Worm (Caenorhabditis elegans) whole organism, young adult: ENCODE measurements around the gene tra-2.

Experiments
- C17E4.6 ChIP-seq: fragments of 200-800 bp; sonication (Bioruptor generic); IDR thresholded peaks from 2 replicates; pipeline ENCODE4 v1.3.6; 2022; ENCODE audit warnings: missing genetic modification reagents, missing genetic modification characterization, missing compliant biosample characterization
- D2030.7 ChIP-seq: fragments of 200-800 bp; sonication (Bioruptor generic); IDR thresholded peaks from 2 replicates; pipeline ENCODE4 v1.3.6; 2022; ENCODE audit warnings: missing genetic modification reagents, missing genetic modification characterization, missing compliant biosample characterization
- F33H1.4 ChIP-seq: fragments of 200-800 bp; sonication (Bioruptor generic); IDR thresholded peaks from 2 replicates; pipeline ENCODE4 v1.3.6; 2022; ENCODE audit warnings: missing genetic modification reagents, missing genetic modification characterization, missing compliant biosample characterization
- F57C9.4 ChIP-seq: sonication (generic microtip); optimal IDR thresholded peaks from 2 replicates; lab custom pipeline; 2017; ENCODE audit warnings: mild to moderate bottlenecking, missing genetic modification characterization, missing compliant biosample characterization
- Y79H2A.3 ChIP-seq: fragments of 200-800 bp; sonication (Bioruptor generic); conservative IDR thresholded peaks from 2 replicates; pipeline ENCODE4 v1.3.6; 2022; ENCODE audit warnings: missing genetic modification reagents, missing genetic modification characterization, missing compliant biosample characterization
- athp-1 ChIP-seq: sonication (generic microtip); optimal IDR thresholded peaks from 2 replicates; lab custom pipeline; 2017; ENCODE audit warnings: mild to moderate bottlenecking, missing genetic modification characterization, missing compliant biosample characterization
- attf-5 ChIP-seq: fragments of 200-800 bp; sonication (Bioruptor generic); optimal IDR thresholded peaks from 2 replicates; lab custom pipeline; 2018; ENCODE audit warnings: mild to moderate bottlenecking, missing genetic modification characterization, missing compliant biosample characterization
- bed-2 ChIP-seq: fragments of 200-800 bp; sonication (Bioruptor generic); IDR thresholded peaks from 2 replicates; pipeline ENCODE4 v1.3.6; 2022; ENCODE audit warnings: missing genetic modification reagents, missing genetic modification characterization, missing compliant biosample characterization
- ceh-91 ChIP-seq: fragments of 200-800 bp; sonication (Bioruptor generic); IDR thresholded peaks from 2 replicates; pipeline ENCODE4 v1.3.6; 2022; ENCODE audit warnings: missing genetic modification reagents, missing genetic modification characterization, missing compliant biosample characterization
- chd-7 ChIP-seq: sonication (generic microtip); optimal IDR thresholded peaks from 2 replicates; lab custom pipeline; 2016; ENCODE audit warnings: mild to moderate bottlenecking, missing genetic modification characterization, moderate library complexity, missing compliant biosample characterization
- dox-1 ChIP-seq: fragments of 200-800 bp; sonication (Bioruptor generic); IDR thresholded peaks from 2 replicates; pipeline ENCODE4 v1.3.6; 2022; ENCODE audit warnings: missing genetic modification reagents, missing genetic modification characterization, missing compliant biosample characterization
- dpff-1 ChIP-seq: sonication (generic microtip); optimal IDR thresholded peaks from 2 replicates; lab custom pipeline; 2017; ENCODE audit warnings: mild to moderate bottlenecking, missing genetic modification characterization, missing compliant biosample characterization
- egl-18 ChIP-seq: fragments of 200-800 bp; sonication (Bioruptor generic); IDR thresholded peaks from 2 replicates; pipeline ENCODE4 v1.3.6; 2022; ENCODE audit warnings: missing genetic modification reagents, missing genetic modification characterization, missing compliant biosample characterization
- gei-17 ChIP-seq: fragments of 200-800 bp; sonication (Bioruptor generic); optimal IDR thresholded peaks from 2 replicates; lab custom pipeline; 2018; ENCODE audit warnings: mild to moderate bottlenecking, missing genetic modification characterization, missing compliant biosample characterization
- hlh-26 ChIP-seq: fragments of 200-800 bp; sonication (Bioruptor generic); conservative IDR thresholded peaks from 2 replicates; pipeline ENCODE4 v1.3.6; 2022; ENCODE audit warnings: missing genetic modification reagents, missing genetic modification characterization, missing compliant biosample characterization
- hsf-1 ChIP-seq: fragments of 200-800 bp; sonication (Bioruptor generic); IDR thresholded peaks from 2 replicates; pipeline ENCODE4 v1.3.6; 2022; ENCODE audit warnings: missing genetic modification reagents, missing genetic modification characterization, missing compliant biosample characterization
- lag-1 ChIP-seq: fragments of 200-800 bp; sonication (Bioruptor generic); IDR thresholded peaks from 2 replicates; pipeline ENCODE4 v1.3.6; 2022; ENCODE audit warnings: missing genetic modification reagents, missing genetic modification characterization, missing compliant biosample characterization
- let-526 ChIP-seq: fragments of 200-800 bp; sonication (Bioruptor generic); IDR thresholded peaks from 2 replicates; pipeline ENCODE4 v1.3.6; 2022; ENCODE audit warnings: missing genetic modification reagents, missing genetic modification characterization, missing compliant biosample characterization
- lsl-1 ChIP-seq: fragments of 200-800 bp; sonication (Bioruptor generic); optimal IDR thresholded peaks from 2 replicates; lab custom pipeline; 2018; ENCODE audit warnings: mild to moderate bottlenecking, missing genetic modification characterization, moderate library complexity, missing compliant biosample characterization
- lsy-27 ChIP-seq: sonication (generic microtip); optimal IDR thresholded peaks from 2 replicates; lab custom pipeline; 2017; ENCODE audit warnings: missing genetic modification characterization, mild to moderate bottlenecking, missing compliant biosample characterization, antibody characterized with exemption, missing genotype, borderline replicate concordance; ENCODE audit not compliant: insufficient read depth
- madf-10 ChIP-seq: sonication (generic microtip); optimal IDR thresholded peaks from 2 replicates; lab custom pipeline; 2016; ENCODE audit warnings: mild to moderate bottlenecking, missing genetic modification characterization, missing compliant biosample characterization
- madf-3 ChIP-seq: fragments of 200-800 bp; sonication (Bioruptor generic); IDR thresholded peaks from 2 replicates; pipeline ENCODE4 v1.3.6; 2022; ENCODE audit warnings: missing genetic modification reagents, missing genetic modification characterization, missing compliant biosample characterization
- madf-6 ChIP-seq: fragments of 200-800 bp; sonication (Bioruptor generic); IDR thresholded peaks from 2 replicates; pipeline ENCODE4 v1.3.6; 2022; ENCODE audit warnings: missing genetic modification reagents, missing genetic modification characterization, missing compliant biosample characterization
- madf-8 ChIP-seq: fragments of 200-800 bp; sonication (Bioruptor generic); conservative IDR thresholded peaks from 2 replicates; pipeline ENCODE4 v1.3.6; 2022; ENCODE audit warnings: missing genetic modification reagents, missing genetic modification characterization, missing compliant biosample characterization
- mel-28 ChIP-seq: sonication (generic microtip); optimal IDR thresholded peaks from 2 replicates; lab custom pipeline; 2016; ENCODE audit warnings: borderline replicate concordance, mild to moderate bottlenecking, missing genetic modification characterization, missing compliant biosample characterization
- mxl-1 ChIP-seq: sonication (generic microtip); optimal IDR thresholded peaks from 2 replicates; lab custom pipeline; 2016; ENCODE audit warnings: missing genetic modification characterization, missing compliant biosample characterization
- nhr-120 ChIP-seq: fragments of 200-800 bp; sonication (Bioruptor generic); IDR thresholded peaks from 2 replicates; pipeline ENCODE4 v1.3.6; 2022; ENCODE audit warnings: missing genetic modification characterization, missing compliant biosample characterization
- nhr-27 ChIP-seq: fragments of 200-800 bp; sonication (Bioruptor generic); optimal IDR thresholded peaks from 2 replicates; lab custom pipeline; 2018; ENCODE audit warnings: mild to moderate bottlenecking, missing genetic modification characterization, moderate library complexity, missing compliant biosample characterization
- nhr-80 ChIP-seq: sonication (generic microtip); optimal IDR thresholded peaks from 2 replicates; lab custom pipeline; 2016; ENCODE audit warnings: missing genetic modification characterization, missing compliant biosample characterization
- rec-8 ChIP-seq, 2 experiments: sonication (generic microtip); optimal IDR thresholded peaks; 2 replicates each; lab custom pipeline; 2016; ENCODE audit warnings: mild to moderate bottlenecking in 2 of 2, missing genetic modification characterization in 2 of 2, missing genetic modification reagents in 2 of 2, missing genotype in 2 of 2, missing biosample characterization in 1 of 2, missing compliant biosample characterization in 1 of 2, moderate library complexity in 1 of 2
- snpc-1.1 ChIP-seq: sonication (generic microtip); optimal IDR thresholded peaks from 2 replicates; lab custom pipeline; 2017; ENCODE audit warnings: missing genetic modification characterization, mild to moderate bottlenecking, missing compliant biosample characterization, antibody characterized with exemption, moderate library complexity, missing genotype, missing genetic modification reagents; ENCODE audit not compliant: insufficient read depth
- zim-3 ChIP-seq: sonication (generic microtip); optimal IDR thresholded peaks from 2 replicates; lab custom pipeline; 2017; ENCODE audit warnings: mild to moderate bottlenecking, missing genetic modification characterization, moderate library complexity, missing compliant biosample characterization

The tra-2 gene

DNA sequence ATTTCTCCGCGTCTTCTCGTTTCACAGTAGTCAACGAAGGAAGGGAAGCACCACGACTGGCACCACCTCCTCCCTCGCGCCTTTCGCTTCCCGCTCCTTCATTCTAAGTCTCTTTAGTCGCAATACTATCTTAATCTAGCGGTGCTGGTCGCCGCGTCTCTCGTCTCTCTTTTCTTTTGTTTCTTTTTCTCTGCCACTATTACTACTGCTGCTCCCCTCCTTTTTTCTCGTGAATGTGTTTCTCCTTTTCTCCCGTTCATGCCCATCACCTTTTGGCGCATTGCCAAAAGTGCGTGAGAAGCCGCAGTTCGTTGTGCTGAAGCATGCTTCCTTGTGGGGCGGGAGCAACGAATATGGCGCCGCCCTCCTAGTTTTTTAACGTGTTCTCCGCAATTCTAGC is 39.0 kb downstream of the tra-2 start (continued):
- peak; percentile 8 for TF ChIP-seq gei-17 (GFP tag; lab: Kevin White, UChicago)
- TF ChIP-seq mel-28 (tag; lab: Kevin White, UChicago): no peak
- TF ChIP-seq snpc-1.1 (tag; lab: Kevin White, UChicago): no peak
- TF ChIP-seq hlh-26 (GFP tag; lab: Robert Waterston, UW): no peak
- no peak for TF ChIP-seq D2030.7 (GFP tag; lab: Robert Waterston, UW)
- no peak for TF ChIP-seq hsf-1 (GFP tag; lab: Robert Waterston, UW)
- no peak for TF ChIP-seq madf-6 (GFP tag; lab: Robert Waterston, UW)
- TF ChIP-seq let-526 (GFP tag; lab: Robert Waterston, UW): no peak
- TF ChIP-seq lsy-27: no peak
- no peak for TF ChIP-seq mxl-1 (tag; lab: Kevin White, UChicago)
- no peak for TF ChIP-seq egl-18
- no peak for TF ChIP-seq zim-3
- no peak for TF ChIP-seq F57C9.4 (tag; lab: Kevin White, UChicago)
- TF ChIP-seq bed-2: no peak
- TF ChIP-seq madf-10 (tag; lab: Kevin White, UChicago): peak; percentile 63

DNA sequence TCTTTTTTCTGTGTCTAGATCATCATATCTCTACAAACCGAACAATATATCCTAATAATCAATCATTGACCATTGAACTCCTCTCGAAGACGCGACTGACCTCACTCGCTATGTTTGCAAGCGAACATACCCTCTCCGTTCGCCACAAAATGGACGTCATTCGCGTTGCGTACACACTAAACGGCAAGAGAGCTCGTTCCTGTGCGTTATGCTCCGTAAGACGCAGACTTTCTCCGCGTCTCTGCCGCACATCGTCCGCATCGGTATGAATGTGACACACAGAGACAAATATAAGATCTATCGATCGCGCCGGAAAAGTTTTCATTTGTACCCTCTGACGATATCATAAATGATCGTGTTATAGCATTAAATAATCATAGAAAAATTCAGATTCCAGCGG is 39.4 kb downstream of the tra-2 start:
- TF ChIP-seq madf-3 (GFP tag; lab: Robert Waterston, UW): 0 out of 2 replicates have a peak, but pooled peaks have one; percentile 44
- no peak for TF ChIP-seq dox-1 (GFP tag; lab: Robert Waterston, UW)
- TF ChIP-seq, all 124 proteins: peak for 1

- TF ChIP-seq athp-1 (tag; lab: Kevin White, UChicago) (peak; percentile 90), hsf-1 (GFP tag; lab: Robert Waterston, UW) (no peak), rec-8 (tag; optimal IDR thresholded peaks at IDR 0.05; lab: Kevin White, UChicago) (no peak), lsl-1 (GFP tag; lab: Kevin White, UChicago) (peak; percentile 89), Y79H2A.3 (GFP tag; lab: Robert Waterston, UW) (no peak), F33H1.4 (GFP tag; lab: Robert Waterston, UW) (peak; percentile 20; the same call in 1 of the 2 replicates), ceh-91 (0 out of 2 replicates have a peak, but pooled peaks have one; percentile 29), madf-8 (0 out of 2 replicates have a peak, but pooled peaks have one; percentile 7), dpff-1 (no peak)
These were observed 41.7 kb downstream of the tra-2 start for ce11 chrII:6923792-6924191.

ce11 chrII:6919363-6919851 is 46.1 kb downstream of the tra-2 start, which contains the start of gene B0252.1:
B0252.1 (plus strand) TSS chrII:6919680.
- TF ChIP-seq nhr-120 (GFP tag; lab: Robert Waterston, UW): no peak
- peak; percentile 77 for TF ChIP-seq nhr-80 (tag; lab: Kevin White, UChicago)

ce11 chrII:6918862-6919261 is 46.6 kb downstream of the tra-2 start, which contains the start of gene B0252.5:
B0252.5 (minus strand) TSS chrII:6918878.
- TF ChIP-seq C17E4.6 (no peak), nhr-27 (tag; lab: Kevin White, UChicago) (no peak), ceh-91 (no peak), attf-5 (no peak), chd-7 (tag; lab: Kevin White, UChicago) (no peak), lag-1 (GFP tag; lab: Robert Waterston, UW) (no peak)
